Fruit fly (Drosophila melanogaster): ENCODE results near the gene CG18731.

CG18731 gene

dm6 chr3R:29774360-29775193 is 49.8 kb downstream of the CG18731 start (continued):
- TF ChIP-seq dm (GFP tag; optimal IDR thresholded peaks at IDR 0.05) (no peak), CG18011 (GFP tag; optimal IDR thresholded peaks at IDR 0.05) (no peak), Dll (GFP tag; IDR thresholded peaks at IDR 0.05; ENCODE audit: partially characterized antibody) (peak; percentile 62; the same call in 3 of the 4 replicates), fd96Cb (tag; optimal IDR thresholded peaks at IDR 0.05) (no peak), CG17385 (GFP tag; optimal IDR thresholded peaks at IDR 0.05) (peak; percentile 45), aop (GFP tag; IDR thresholded peaks at IDR 0.05) (no peak), jigr1 (GFP tag; IDR thresholded peaks at IDR 0.05) (no peak), HLHmδ (GFP tag; optimal IDR thresholded peaks at IDR 0.05) (peak; percentile 81), CG15073 (GFP tag; optimal IDR thresholded peaks at IDR 0.05) (no peak), inv (GFP tag; IDR thresholded peaks at IDR 0.05; ENCODE audit: partially characterized antibody) (no peak), ara (GFP tag; IDR thresholded peaks at IDR 0.05) (no peak), zen2 (GFP tag; IDR thresholded peaks at IDR 0.05; ENCODE audit: partially characterized antibody) (peak; percentile 83; the same call in 2 of the 3 replicates), Fer2 (tag; optimal IDR thresholded peaks at IDR 0.05) (no peak), CG17186 (GFP tag; optimal IDR thresholded peaks at IDR 0.05) (no peak), Doc3 (GFP tag; IDR thresholded peaks at IDR 0.05; ENCODE audit: partially characterized antibody) (peak; percentile 28; the same call in 1 of the 3 replicates), CG14710 (tag; optimal IDR thresholded peaks at IDR 0.05) (no peak), sna (GFP tag; IDR thresholded peaks at IDR 0.05; ENCODE audit: partially characterized antibody) (0 out of 2 replicates have a peak, but pooled peaks have one; percentile 47), yki (optimal IDR thresholded peaks at IDR 0.05) (peak; percentile 100), CG33213 (GFP tag; optimal IDR thresholded peaks at IDR 0.05) (no peak), YL-1 (GFP tag; optimal IDR thresholded peaks at IDR 0.05) (peak; percentile 8), ham (GFP tag; IDR thresholded peaks at IDR 0.05) (no peak), nerfin-1 (tag; optimal IDR thresholded peaks at IDR 0.05) (peak; percentile 78), tna (GFP tag; IDR thresholded peaks at IDR 0.05; ENCODE audit: partially characterized antibody) (peak; percentile 49; the same call in 1 of the 2 replicates), CG12071 (GFP tag; optimal IDR thresholded peaks at IDR 0.05) (peak; percentile 29), Hmx (GFP tag; optimal IDR thresholded peaks at IDR 0.05) (no peak), CrebB (tag; optimal IDR thresholded peaks at IDR 0.05) (peak; percentile 56), slou (GFP tag; optimal IDR thresholded peaks at IDR 0.05) (no peak), mld (GFP tag; IDR thresholded peaks at IDR 0.05; ENCODE audit: partially characterized antibody) (peak; percentile 30; the same call in 1 of the 3 replicates), CG6854 (GFP tag; optimal IDR thresholded peaks at IDR 0.05) (peak; percentile 53), CG15696 (tag; optimal IDR thresholded peaks at IDR 0.05) (peak; percentile 16), crol (GFP tag; IDR thresholded peaks at IDR 0.05) (peak; percentile 70; the same call in 1 of the 2 replicates), CG8359 (GFP tag; optimal IDR thresholded peaks at IDR 0.05; ENCODE audit: borderline replicate concordance) (peak; percentile 20), pan (optimal IDR thresholded peaks at IDR 0.05) (no peak), pan (GFP tag; optimal IDR thresholded peaks at IDR 0.05 in 1 of 2, IDR thresholded peaks at IDR 0.05 in 1 of 2) (peak in 1 of 2 experiments; percentile 34), wdn (GFP tag; IDR thresholded peaks at IDR 0.05) (no peak), CG9727 (GFP tag; optimal IDR thresholded peaks at IDR 0.05) (no peak), cg (GFP tag; optimal IDR thresholded peaks at IDR 0.05) (peak; percentile 82), nmo (GFP tag; optimal IDR thresholded peaks at IDR 0.05) (no peak), tup (GFP tag; optimal IDR thresholded peaks at IDR 0.05) (no peak), Gsc (GFP tag; IDR thresholded peaks at IDR 0.05) (no peak), Awh (GFP tag; IDR thresholded peaks at IDR 0.05) (no peak), crp (GFP tag; optimal IDR thresholded peaks at IDR 0.05) (no peak), CG7963 (GFP tag; IDR thresholded peaks at IDR 0.05; ENCODE audit: partially characterized antibody) (no peak), PHDP (tag; optimal IDR thresholded peaks at IDR 0.05) (peak; percentile 4), CG3281 (GFP tag; optimal IDR thresholded peaks at IDR 0.05) (no peak), B-H1 (GFP tag; IDR thresholded peaks at IDR 0.05) (no peak), Tbp (GFP tag; optimal IDR thresholded peaks at IDR 0.05) (peak; percentile 83), B-H2 (GFP tag; optimal IDR thresholded peaks at IDR 0.05) (peak; percentile 23)

Data from whole organism, embryonic.